Fruit fly (Drosophila melanogaster): Measurements from ENCODE around the gene CCT4.

- no peak for TF ChIP-seq CG7101 (tag; optimal IDR thresholded peaks at IDR 0.05)
- TF ChIP-seq CG12768 (GFP tag; optimal IDR thresholded peaks at IDR 0.05), result no peak
- TF ChIP-seq cic (GFP tag; optimal IDR thresholded peaks at IDR 0.05), result no peak
- no peak for TF ChIP-seq Hr96 (GFP tag; optimal IDR thresholded peaks at IDR 0.05)
- TF ChIP-seq CG33017 (tag; optimal IDR thresholded peaks at IDR 0.05), result no peak
- no peak for TF ChIP-seq cnc (optimal IDR thresholded peaks at IDR 0.05)
- no peak for TF ChIP-seq toe (GFP tag; optimal IDR thresholded peaks at IDR 0.05)
- TF ChIP-seq tj (GFP tag; optimal IDR thresholded peaks at IDR 0.05), result no peak
Measured at dm6 chr2L:12686811-12687210, 5.9 kb downstream of the CCT4 start.

Data from whole organism, adult.